Worm (Caenorhabditis elegans) whole organism, L4 larva: Measurements from ENCODE around the gene Y116A8C.49.
"Not testable (repeated sequence)": the region's sequence is repeated elsewhere in the genome, so short reads cannot be mapped to it uniquely, and the experiment has no call there.

Experiments used
- F44E2.7 ChIP-seq: fragments of 200-800 bp; sonication (Bioruptor generic); IDR thresholded peaks from 2 replicates; pipeline ENCODE4 v2.1.2; 2022; ENCODE audit warnings: missing genetic modification characterization, missing compliant biosample characterization
- ama-1 ChIP-seq: fragments of 150-350 bp; optimal IDR thresholded peaks from 2 replicates; lab custom pipeline; 2014; ENCODE audit warnings: inconsistent platforms, mixed read lengths
- arid-1 ChIP-seq: fragments of 200-800 bp; sonication (Bioruptor generic); conservative IDR thresholded peaks from 2 replicates; pipeline ENCODE4 v1.3.6; 2022; ENCODE audit warnings: missing genetic modification reagents, missing genetic modification characterization, missing compliant biosample characterization
- egl-43 ChIP-seq: fragments of 200-800 bp; sonication (Bioruptor generic); IDR thresholded peaks from 2 replicates; pipeline ENCODE4 v1.3.6; 2022; ENCODE audit warnings: missing genetic modification reagents, missing genetic modification characterization, missing compliant biosample characterization
- fkh-10 ChIP-seq: fragments of 150-350 bp; optimal IDR thresholded peaks from 2 replicates; lab custom pipeline; 2014; ENCODE audit warnings: missing biosample characterization, missing genetic modification reagents, missing genetic modification characterization
- lin-13 ChIP-seq: fragments of 150-350 bp; optimal IDR thresholded peaks from 2 replicates; lab custom pipeline; 2014; ENCODE audit warnings: missing biosample characterization, missing genetic modification reagents, missing genetic modification characterization
- lin-29 ChIP-seq: fragments of 200-800 bp; sonication (Bioruptor generic); IDR thresholded peaks from 2 replicates; pipeline ENCODE4 v1.3.6; 2022; ENCODE audit warnings: missing genetic modification reagents, missing genetic modification characterization, missing compliant biosample characterization
- nhr-6 ChIP-seq: fragments of 150-350 bp; optimal IDR thresholded peaks from 2 replicates; lab custom pipeline; 2014; ENCODE audit warnings: missing biosample characterization, missing genetic modification characterization
- nhr-77 ChIP-seq: fragments of 150-350 bp; optimal IDR thresholded peaks from 2 replicates; lab custom pipeline; 2014; ENCODE audit warnings: missing biosample characterization, missing genetic modification characterization
- snpc-1.2 ChIP-seq: fragments of 200-800 bp; sonication (Bioruptor generic); IDR thresholded peaks from 2 replicates; pipeline ENCODE4 v1.3.6; 2022; ENCODE audit warnings: missing genetic modification reagents, missing genetic modification characterization, missing compliant biosample characterization
- unc-62 ChIP-seq, 3 experiments: fragments of 150-350 bp in 1 of 3; sonication (generic microtip); optimal IDR thresholded peaks in 2 of 3; peaks in 1 of 3; 1 replicate in 1 of 3; 2 replicates in 2 of 3; lab custom pipeline; 2014 to 2017; ENCODE audit warnings: missing biosample characterization in 3 of 3, missing genetic modification characterization in 3 of 3, missing genetic modification reagents in 3 of 3, missing genotype in 1 of 3
- vab-7 ChIP-seq: fragments of 200-800 bp; sonication (Bioruptor generic); IDR thresholded peaks from 2 replicates; pipeline ENCODE4 v1.3.6; 2022; ENCODE audit warnings: missing genetic modification reagents, missing genetic modification characterization, missing compliant biosample characterization

The Y116A8C.49 gene

ce11 chrIV:16917831-16918429, 13.0 kb downstream of the Y116A8C.49 start, which contains the start of the genes Y116A8C.469 and Y116A8C.468:
TSS of gene Y116A8C.469 (minus strand) at chrIV:16917931.
TSS of gene Y116A8C.468 (plus strand) at chrIV:16918379.
- TF ChIP-seq lin-29 (GFP tag; lab: Robert Waterston, UW) = no peak
- TF ChIP-seq arid-1 (GFP tag; lab: Robert Waterston, UW) = no peak
- TF ChIP-seq egl-43 = no peak
- TF ChIP-seq F44E2.7 = no peak
- TF ChIP-seq vab-7 = no peak
- no peak for TF ChIP-seq ama-1 (lab: Kevin White, UChicago)

ce11 chrIV:16915751-16916150, 15.2 kb downstream of the Y116A8C.49 start, which contains the start of gene Y116A8C.3:
TSS of gene Y116A8C.3 (plus strand) at chrIV:16916051.
- no peak for TF ChIP-seq F44E2.7
- TF ChIP-seq snpc-1.2 = 0 out of 2 replicates have a peak, but pooled peaks have one; percentile 22
- TF ChIP-seq, all 104 proteins: peak for 1

- peak in 1 of 2 experiments; percentile 91 for TF ChIP-seq unc-62 (GFP tag; optimal IDR thresholded peaks at IDR 0.05 in 1 of 2; lab: Kevin White, UChicago)
- no peak for TF ChIP-seq unc-62 (tag; optimal IDR thresholded peaks at IDR 0.05; lab: Kevin White, UChicago)
- no peak for TF ChIP-seq nhr-6 (tag; lab: Kevin White, UChicago)
Observed at ce11 chrIV:16898205-16898604, 32.8 kb downstream of the Y116A8C.49 start.

- not testable (repeated sequence) for TF ChIP-seq nhr-77 (tag; lab: Kevin White, UChicago); fkh-10; egl-43
Observed at ce11 chrIV:16895288-16895687, 35.7 kb downstream of the Y116A8C.49 start, which contains the start of gene T06A10.2. TSS of gene T06A10.2 (plus strand) at chrIV:16895588.

ce11 chrIV:16888580-16888979, 42.4 kb downstream of the Y116A8C.49 start:
- peak; percentile 65 for TF ChIP-seq snpc-1.2
- no peak for TF ChIP-seq lin-13 (GFP tag; lab: Kevin White, UChicago)

ce11 chrIV:16882414-16882813, 48.6 kb downstream of the Y116A8C.49 start:
- TF ChIP-seq snpc-1.2 = 0 out of 2 replicates have a peak, but pooled peaks have one; percentile 48
